Fruit fly (Drosophila melanogaster) whole organism, embryonic: Measurements from ENCODE around the gene osp.
A peak's percentile ranks its signal among the peaks of the same experiment; 100 is the strongest.

Source experiments
- Abd-B ChIP-seq: fragments of 200-800 bp; sonication (Bioruptor generic); optimal IDR thresholded peaks from 2 replicates; lab custom pipeline; 2018; ENCODE audit warnings: missing biosample characterization, mild to moderate bottlenecking, missing genetic modification characterization, moderate library complexity
- BEAF-32 ChIP-seq: fragments of 200-800 bp; sonication (Bioruptor generic); optimal IDR thresholded peaks from 3 replicates; lab custom pipeline; 2017; ENCODE audit warnings: missing biosample characterization, missing genetic modification characterization, mild to moderate bottlenecking, moderate library complexity, missing genetic modification reagents
- CG10274 ChIP-seq: fragments of 200-800 bp; sonication (Bioruptor generic); optimal IDR thresholded peaks from 3 replicates; lab custom pipeline; 2017; ENCODE audit warnings: missing biosample characterization, mild to moderate bottlenecking, missing genetic modification characterization
- CG10321 ChIP-seq: fragments of 200-800 bp; sonication (Bioruptor generic); IDR thresholded peaks from 2 replicates; pipeline ENCODE4 v1.3.6; 2022; ENCODE audit warnings: missing biosample characterization, missing genetic modification characterization
- CG12219 ChIP-seq: fragments of 200-800 bp; sonication (Bioruptor generic); optimal IDR thresholded peaks from 3 replicates; lab custom pipeline; 2018; ENCODE audit warnings: missing biosample characterization, mild to moderate bottlenecking, missing genetic modification characterization
- CG12299 ChIP-seq: fragments of 200-800 bp; sonication (Bioruptor generic); optimal IDR thresholded peaks from 2 replicates; lab custom pipeline; 2018; ENCODE audit warnings: missing biosample characterization, mild to moderate bottlenecking, missing genetic modification characterization
- CG13123 ChIP-seq: fragments of 200-800 bp; sonication (Bioruptor generic); optimal IDR thresholded peaks from 2 replicates; lab custom pipeline; 2016; ENCODE audit warnings: missing biosample characterization, missing genetic modification characterization
- CG14667 ChIP-seq: fragments of 200-800 bp; sonication (Bioruptor generic); IDR thresholded peaks from 2 replicates; pipeline ENCODE4 v1.3.6; 2022; ENCODE audit warnings: missing biosample characterization, missing genetic modification characterization
- CG15011 ChIP-seq: fragments of 200-800 bp; sonication (Bioruptor generic); optimal IDR thresholded peaks from 3 replicates; lab custom pipeline; 2018; ENCODE audit warnings: missing biosample characterization, mild to moderate bottlenecking, missing genetic modification characterization
- CG15696 ChIP-seq: fragments of 200-800 bp; sonication (Bioruptor generic); optimal IDR thresholded peaks from 2 replicates; lab custom pipeline; 2019; ENCODE audit warnings: missing biosample characterization, mild to moderate bottlenecking, missing genetic modification characterization, moderate library complexity
- CG17802 ChIP-seq: fragments of 200-800 bp; sonication (Bioruptor generic); optimal IDR thresholded peaks from 2 replicates; lab custom pipeline; 2018; ENCODE audit warnings: missing biosample characterization, mild to moderate bottlenecking, missing genetic modification characterization, moderate library complexity
- CG2116 ChIP-seq: fragments of 200-800 bp; sonication (Bioruptor generic); optimal IDR thresholded peaks from 3 replicates; lab custom pipeline; 2018; ENCODE audit warnings: missing biosample characterization, mild to moderate bottlenecking, missing genetic modification characterization
- CG30431 ChIP-seq: fragments of 200-800 bp; sonication (Bioruptor generic); optimal IDR thresholded peaks from 2 replicates; lab custom pipeline; 2017; ENCODE audit warnings: missing biosample characterization, missing genetic modification characterization
- CG33557 ChIP-seq: fragments of 200-800 bp; sonication (Bioruptor generic); optimal IDR thresholded peaks from 2 replicates; lab custom pipeline; 2019; ENCODE audit warnings: missing biosample characterization, mild to moderate bottlenecking, missing genetic modification characterization, moderate library complexity
- CG3726 ChIP-seq: fragments of 200-800 bp; sonication (Bioruptor generic); IDR thresholded peaks from 3 replicates; pipeline ENCODE4, ENCODE4 v1.3.6; 2022; ENCODE audit warnings: missing biosample characterization, missing genetic modification characterization
- CG4424 ChIP-seq: fragments of 200-800 bp; sonication (Bioruptor generic); optimal IDR thresholded peaks from 3 replicates; lab custom pipeline; 2016; ENCODE audit warnings: missing biosample characterization, missing genetic modification characterization
- CG5180 ChIP-seq: fragments of 200-800 bp; sonication (Bioruptor generic); optimal IDR thresholded peaks from 3 replicates; lab custom pipeline; 2017; ENCODE audit warnings: missing biosample characterization, missing genetic modification characterization, mild to moderate bottlenecking, moderate library complexity, missing genetic modification reagents
- CG6765 ChIP-seq: fragments of 200-800 bp; sonication (Bioruptor generic); optimal IDR thresholded peaks from 3 replicates; lab custom pipeline; 2017; ENCODE audit warnings: missing biosample characterization, mild to moderate bottlenecking, missing genetic modification characterization
- CG7963 ChIP-seq: fragments of 200-800 bp; sonication (Bioruptor generic); IDR thresholded peaks from 3 replicates; pipeline ENCODE4 v1.3.6; 2022; ENCODE audit warnings: missing biosample characterization, missing genetic modification characterization; ENCODE audit not compliant: partially characterized antibody
- CG8359 ChIP-seq: fragments of 200-800 bp; sonication (Bioruptor generic); optimal IDR thresholded peaks from 2 replicates; lab custom pipeline; 2017; ENCODE audit warnings: missing biosample characterization, mild to moderate bottlenecking, missing genetic modification characterization, borderline replicate concordance
- CG8388 ChIP-seq: fragments of 200-800 bp; sonication (Bioruptor generic); optimal IDR thresholded peaks from 2 replicates; lab custom pipeline; 2019; ENCODE audit warnings: missing biosample characterization, mild to moderate bottlenecking, missing genetic modification characterization, moderate library complexity
- CG9817 ChIP-seq: fragments of 200-800 bp; sonication (Bioruptor generic); optimal IDR thresholded peaks from 2 replicates; lab custom pipeline; 2018; ENCODE audit warnings: missing biosample characterization, mild to moderate bottlenecking, missing genetic modification characterization, moderate library complexity
- CTCF ChIP-seq: fragments of 200-800 bp; sonication (Bioruptor generic); optimal IDR thresholded peaks from 2 replicates; lab custom pipeline; 2017; ENCODE audit warnings: missing biosample characterization, mild to moderate bottlenecking, missing genetic modification characterization, moderate library complexity
- CkIIα-i1 ChIP-seq: fragments of 200-800 bp; sonication (Bioruptor generic); IDR thresholded peaks from 2 replicates; pipeline ENCODE4 v1.3.6; 2022; ENCODE audit warnings: missing biosample characterization, missing genetic modification characterization
- Ets65A ChIP-seq: fragments of 200-800 bp; sonication (Bioruptor generic); peaks from one replicate; lab custom pipeline; 2016; ENCODE audit warnings: missing biosample characterization, missing genetic modification characterization
- Hsf ChIP-seq: fragments of 200-800 bp; sonication (Bioruptor generic); optimal IDR thresholded peaks from 3 replicates; lab custom pipeline; 2016; ENCODE audit warnings: missing biosample characterization, missing genetic modification characterization
- Neu2 ChIP-seq: fragments of 200-800 bp; sonication (Bioruptor generic); optimal IDR thresholded peaks from 3 replicates; lab custom pipeline; 2016; ENCODE audit warnings: missing biosample characterization, missing genetic modification characterization, borderline replicate concordance
- Side ChIP-seq: fragments of 200-800 bp; sonication (Bioruptor generic); optimal IDR thresholded peaks from 2 replicates; lab custom pipeline; 2016; ENCODE audit warnings: missing biosample characterization, missing genetic modification characterization
- ap ChIP-seq: fragments of 200-800 bp; sonication (Bioruptor generic); IDR thresholded peaks from 2 replicates; pipeline ENCODE4 v1.3.6; 2022; ENCODE audit warnings: missing biosample characterization, missing genetic modification characterization
- cg ChIP-seq: fragments of 200-800 bp; sonication (Bioruptor generic); optimal IDR thresholded peaks from 3 replicates; lab custom pipeline; 2019; ENCODE audit warnings: missing biosample characterization, mild to moderate bottlenecking, missing genetic modification characterization, moderate library complexity
- eve ChIP-seq, 2 experiments: fragments of >200 bp; optimal IDR thresholded peaks; 2 replicates each; lab custom pipeline; 2017; ENCODE audit warnings: missing biosample characterization in 2 of 2, missing genetic modification characterization in 2 of 2
- exex ChIP-seq: fragments of 200-800 bp; sonication (Bioruptor generic); optimal IDR thresholded peaks from 4 replicates; lab custom pipeline; 2018; ENCODE audit warnings: missing biosample characterization, mild to moderate bottlenecking, missing genetic modification characterization, moderate library complexity
- gcm2 ChIP-seq: fragments of 200-800 bp; sonication (Bioruptor generic); optimal IDR thresholded peaks from 2 replicates; lab custom pipeline; 2016; ENCODE audit warnings: missing biosample characterization, missing genetic modification characterization
- grau ChIP-seq: fragments of 200-800 bp; optimal IDR thresholded peaks from 3 replicates; lab custom pipeline; 2019; ENCODE audit warnings: missing biosample characterization, mild to moderate bottlenecking, missing genetic modification characterization, moderate library complexity
- h ChIP-seq: fragments of >200 bp; optimal IDR thresholded peaks from 2 replicates; lab custom pipeline; 2017
- hkb ChIP-seq, 2 experiments: fragments of 200-800 bp in 1 of 2; fragments of >200 bp in 1 of 2; sonication (Bioruptor generic) in 1 of 2; IDR thresholded peaks in 1 of 2; optimal IDR thresholded peaks in 1 of 2; 2 replicates each; pipeline versions ENCODE4 v1.3.6 to Lab custom; 2017 to 2022; ENCODE audit warnings: missing biosample characterization in 1 of 2, missing genetic modification characterization in 1 of 2
- inv ChIP-seq: fragments of 200-800 bp; sonication (Bioruptor generic); IDR thresholded peaks from 2 replicates; pipeline ENCODE4 v1.3.6; 2022; ENCODE audit warnings: missing biosample characterization, missing genetic modification characterization; ENCODE audit not compliant: partially characterized antibody
- jing ChIP-seq: fragments of 200-800 bp; sonication (Bioruptor generic); optimal IDR thresholded peaks from 2 replicates; lab custom pipeline; 2018; ENCODE audit warnings: missing biosample characterization, mild to moderate bottlenecking, missing genetic modification characterization
- kni ChIP-seq: fragments of 200-800 bp; sonication (Bioruptor generic); optimal IDR thresholded peaks from 3 replicates; lab custom pipeline; 2017; ENCODE audit warnings: mild to moderate bottlenecking, missing biosample characterization, missing genetic modification reagents, missing genetic modification characterization
- lbe ChIP-seq: fragments of 200-800 bp; sonication (Bioruptor generic); optimal IDR thresholded peaks from 2 replicates; lab custom pipeline; 2016; ENCODE audit warnings: missing biosample characterization, mild to moderate bottlenecking, missing genetic modification characterization
- nerfin-2 ChIP-seq: fragments of 200-800 bp; sonication (Bioruptor generic); IDR thresholded peaks from 2 replicates; pipeline ENCODE4 v1.3.6; 2022; ENCODE audit warnings: missing biosample characterization, missing genetic modification characterization; ENCODE audit not compliant: partially characterized antibody
- psq ChIP-seq: fragments of 200-800 bp; sonication (Bioruptor generic); optimal IDR thresholded peaks from 2 replicates; lab custom pipeline; 2017; ENCODE audit warnings: missing biosample characterization, missing genetic modification characterization
- pzg ChIP-seq: fragments of 200-800 bp; sonication (Bioruptor generic); optimal IDR thresholded peaks from 3 replicates; lab custom pipeline; 2018; ENCODE audit warnings: missing biosample characterization, mild to moderate bottlenecking, missing genetic modification characterization, moderate library complexity
- ro ChIP-seq: fragments of 200-800 bp; sonication (Bioruptor generic); IDR thresholded peaks from 2 replicates; pipeline ENCODE4 v1.3.6; 2022; ENCODE audit warnings: missing biosample characterization, missing genetic modification characterization
- salm ChIP-seq: fragments of 200-800 bp; sonication (Bioruptor generic); optimal IDR thresholded peaks from 2 replicates; lab custom pipeline; 2018; ENCODE audit warnings: missing biosample characterization, mild to moderate bottlenecking, missing genetic modification characterization
- sima ChIP-seq: fragments of 200-800 bp; sonication (Bioruptor generic); optimal IDR thresholded peaks from 2 replicates; lab custom pipeline; 2016; ENCODE audit warnings: missing biosample characterization, missing genetic modification characterization
- sna ChIP-seq: fragments of 200-800 bp; sonication (Bioruptor generic); IDR thresholded peaks from 2 replicates; pipeline ENCODE4 v1.3.6; 2022; ENCODE audit warnings: missing biosample characterization, missing genetic modification characterization; ENCODE audit not compliant: partially characterized antibody
- trem ChIP-seq: fragments of 200-800 bp; optimal IDR thresholded peaks from 3 replicates; lab custom pipeline; 2019; ENCODE audit warnings: missing biosample characterization, mild to moderate bottlenecking, missing genetic modification characterization, moderate library complexity
- ttk ChIP-seq: fragments of 200-800 bp; sonication (Bioruptor generic); IDR thresholded peaks from 2 replicates; pipeline ENCODE4 v2.1.2; 2022; ENCODE audit warnings: missing biosample characterization, missing genetic modification characterization
- zen ChIP-seq: fragments of 200-800 bp; sonication (Bioruptor generic); optimal IDR thresholded peaks from 3 replicates; lab custom pipeline; 2018; ENCODE audit warnings: missing biosample characterization, mild to moderate bottlenecking, missing genetic modification characterization, moderate library complexity

osp gene

dm6 chr2L:14599058-14599789, 89.9 kb downstream of the osp start (continued):
- no peak for TF ChIP-seq pzg (GFP tag; lab: Kevin White, UChicago)
- TF ChIP-seq CG2116 (GFP tag; lab: Kevin White, UChicago) = no peak
- no peak for TF ChIP-seq trem (tag; lab: Kevin White, UChicago)
- no peak for TF ChIP-seq Hsf
- TF ChIP-seq gcm2 = no peak
- no peak for TF ChIP-seq CG10274
- no peak for TF ChIP-seq CG5180 (GFP tag; lab: Kevin White, UChicago)
- no peak for TF ChIP-seq CG9817 (tag; lab: Kevin White, UChicago)
- no peak for TF ChIP-seq jing
- no peak for TF ChIP-seq Abd-B (GFP tag; lab: Kevin White, UChicago)
- no peak for TF ChIP-seq Side (GFP tag; lab: Kevin White, UChicago)
- TF ChIP-seq psq (GFP tag; lab: Kevin White, UChicago) = no peak
- no peak for TF ChIP-seq CG15696 (tag; lab: Kevin White, UChicago)
- TF ChIP-seq CG14667 (GFP tag; lab: Robert Waterston, UW) = no peak
- TF ChIP-seq BEAF-32 (GFP tag; lab: Kevin White, UChicago) = no peak
- no peak for TF ChIP-seq grau (tag; lab: Kevin White, UChicago)
- no peak for TF ChIP-seq ap (GFP tag; lab: Robert Waterston, UW)
- no peak for TF ChIP-seq CG10321 (GFP tag; lab: Robert Waterston, UW)
- TF ChIP-seq CG33557 (GFP tag; lab: Kevin White, UChicago) = no peak
- TF ChIP-seq CG12299 (tag; lab: Kevin White, UChicago) = no peak
- TF ChIP-seq CG8388 (GFP tag; lab: Kevin White, UChicago) = no peak
- TF ChIP-seq CTCF (GFP tag; lab: Kevin White, UChicago) = no peak
- no peak for TF ChIP-seq zen
- peak; percentile 74 for TF ChIP-seq exex
- TF ChIP-seq nerfin-2 (GFP tag; lab: Robert Waterston, UW) = peak; percentile 81
- TF ChIP-seq hkb (optimal IDR thresholded peaks at IDR 0.05; lab: Kevin White, UChicago) = no peak
- TF ChIP-seq hkb (GFP tag; IDR thresholded peaks at IDR 0.05; lab: Robert Waterston, UW) = no peak
- no peak for TF ChIP-seq ro (GFP tag; lab: Robert Waterston, UW)
- TF ChIP-seq CG17802 (tag; lab: Kevin White, UChicago) = no peak
- TF ChIP-seq ttk = no peak
- TF ChIP-seq sna (GFP tag; lab: Robert Waterston, UW) = peak; percentile 53
- no peak for TF ChIP-seq h (lab: Kevin White, UChicago)
- TF ChIP-seq cg (GFP tag; lab: Kevin White, UChicago) = no peak
- TF ChIP-seq CG8359 (GFP tag; lab: Kevin White, UChicago) = no peak
- TF ChIP-seq CkIIα-i1 (GFP tag; lab: Robert Waterston, UW) = no peak
- no peak for TF ChIP-seq Ets65A (GFP tag; lab: Kevin White, UChicago)
- TF ChIP-seq CG12219 = no peak
- TF ChIP-seq inv = peak; percentile 49; the same call in 1 of the 2 replicates
- TF ChIP-seq sima = no peak
- no peak for TF ChIP-seq lbe
- TF ChIP-seq CG15011 (GFP tag; lab: Kevin White, UChicago) = no peak
- no peak for TF ChIP-seq CG30431 (GFP tag; lab: Kevin White, UChicago)
- no peak for TF ChIP-seq salm
- peak; percentile 66 for TF ChIP-seq CG7963 (GFP tag; lab: Robert Waterston, UW)
- no peak for TF ChIP-seq CG6765 (GFP tag; lab: Kevin White, UChicago)
- TF ChIP-seq CG3726 (GFP tag; lab: Robert Waterston, UW) = no peak
- no peak for TF ChIP-seq CG13123
- no peak for TF ChIP-seq Neu2 (GFP tag; lab: Kevin White, UChicago)
- TF ChIP-seq CG4424 = no peak
- TF ChIP-seq kni (GFP tag; lab: Kevin White, UChicago) = no peak
- peak in 1 of 2 experiments; percentile 9 for TF ChIP-seq eve (GFP tag; optimal IDR thresholded peaks at IDR 0.05; lab: Kevin White, UChicago)
